Worm (Caenorhabditis elegans): Measurements from ENCODE around the gene F09F9.3.

DNA sequence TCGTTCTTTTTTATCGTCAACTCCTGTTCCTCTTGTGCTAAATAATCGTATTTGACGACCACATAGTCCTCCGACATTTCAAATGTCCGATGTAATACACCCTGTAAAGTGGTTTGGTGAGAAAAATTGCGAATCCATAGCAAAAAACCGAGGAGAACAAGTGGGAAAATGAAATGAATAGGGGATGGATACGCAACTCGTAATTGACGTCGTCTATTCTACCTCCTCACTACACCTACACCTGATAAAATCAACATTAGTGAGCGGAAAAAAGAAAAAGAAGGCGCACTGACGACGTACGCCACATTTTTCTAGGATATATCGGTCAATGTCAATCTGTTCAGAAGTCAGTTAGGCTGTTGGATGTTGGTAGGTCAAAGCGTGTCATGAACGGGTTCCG, 32.5 kb upstream of the F09F9.3 start, which contains the start of gene nck-1:
- no peak for TF ChIP-seq ceh-36 (tag; optimal IDR thresholded peaks at IDR 0.05)
- TF ChIP-seq ama-1 (optimal IDR thresholded peaks at IDR 0.05) = no peak
- no peak for TF ChIP-seq sea-1 (GFP tag; conservative IDR thresholded peaks at IDR 0.05)
- no peak for TF ChIP-seq pes-1 (GFP tag; IDR thresholded peaks at IDR 0.05)
- no peak for TF ChIP-seq hmg-4 (GFP tag; optimal IDR thresholded peaks at IDR 0.05)
- TF ChIP-seq tbx-37 (GFP tag; conservative IDR thresholded peaks at IDR 0.05) = no peak
- no peak for TF ChIP-seq flt-1 (GFP tag; IDR thresholded peaks at IDR 0.05)
- no peak for TF ChIP-seq scrt-1 (GFP tag; IDR thresholded peaks at IDR 0.05)
- no peak for TF ChIP-seq tra-4 (tag; optimal IDR thresholded peaks at IDR 0.05)
